Fruit fly (Drosophila melanogaster): ENCODE measurements around the gene CG7091.

CG7091 gene

dm6 chr3R:13014168-13014881 lies 36.5 kb downstream of the CG7091 start (continued):
- TF ChIP-seq CG2678 (tag; optimal IDR thresholded peaks at IDR 0.05) (peak; percentile 20), Fer1 (GFP tag; optimal IDR thresholded peaks at IDR 0.05) (no peak), B-H1 (GFP tag; IDR thresholded peaks at IDR 0.05) (no peak), CG12659 (GFP tag; optimal IDR thresholded peaks at IDR 0.05) (no peak), Stat92E (GFP tag; optimal IDR thresholded peaks at IDR 0.05) (peak in 1 of 3 experiments; percentile 20), cwo (GFP tag; optimal IDR thresholded peaks at IDR 0.05) (peak; percentile 13), pho (GFP tag; optimal IDR thresholded peaks at IDR 0.05) (no peak), CG9797 (GFP tag; optimal IDR thresholded peaks at IDR 0.05) (no peak), slbo (GFP tag; IDR thresholded peaks at IDR 0.05) (peak; percentile 26; the same call in 1 of the 2 replicates), Lpt (GFP tag; optimal IDR thresholded peaks at IDR 0.05) (no peak), dimm (GFP tag; IDR thresholded peaks at IDR 0.05) (no peak), CG12155 (GFP tag; optimal IDR thresholded peaks at IDR 0.05) (no peak), CG13624 (GFP tag; optimal IDR thresholded peaks at IDR 0.05) (peak; percentile 20), CG31441 (GFP tag; IDR thresholded peaks at IDR 0.05) (no peak), wdn (GFP tag; IDR thresholded peaks at IDR 0.05) (no peak), az2 (GFP tag; optimal IDR thresholded peaks at IDR 0.05) (no peak), peb (GFP tag; IDR thresholded peaks at IDR 0.05) (no peak), CG4730 (GFP tag; IDR thresholded peaks at IDR 0.05) (no peak), CG8924 (tag; optimal IDR thresholded peaks at IDR 0.05) (peak; percentile 3), CG15479 (GFP tag; optimal IDR thresholded peaks at IDR 0.05) (no peak), phol (tag; optimal IDR thresholded peaks at IDR 0.05) (peak; percentile 7), ac (GFP tag; optimal IDR thresholded peaks at IDR 0.05) (no peak), Ets97D (GFP tag; optimal IDR thresholded peaks at IDR 0.05) (no peak), aop (GFP tag; IDR thresholded peaks at IDR 0.05) (no peak), CG6175 (GFP tag; IDR thresholded peaks at IDR 0.05) (no peak), D19A (tag; optimal IDR thresholded peaks at IDR 0.05) (peak; percentile 55), CG1603 (tag; optimal IDR thresholded peaks at IDR 0.05) (peak; percentile 33), dmrt99B (tag; optimal IDR thresholded peaks at IDR 0.05) (peak; percentile 27), MTF-1 (GFP tag; optimal IDR thresholded peaks at IDR 0.05; ENCODE audit: borderline replicate concordance) (no peak), Hmx (GFP tag; optimal IDR thresholded peaks at IDR 0.05) (no peak), Sox100B (GFP tag; optimal IDR thresholded peaks at IDR 0.05) (no peak), CG2120 (GFP tag; optimal IDR thresholded peaks at IDR 0.05) (peak; percentile 38), Pdp1 (GFP tag; optimal IDR thresholded peaks at IDR 0.05) (no peak), Med (GFP tag) (peak; percentile 55), Myb (GFP tag; optimal IDR thresholded peaks at IDR 0.05) (no peak), CG2712 (tag; optimal IDR thresholded peaks at IDR 0.05) (peak; percentile 1), da (GFP tag; optimal IDR thresholded peaks at IDR 0.05) (no peak), Doc3 (GFP tag; IDR thresholded peaks at IDR 0.05; ENCODE audit: partially characterized antibody) (no peak), Sox102F (GFP tag; optimal IDR thresholded peaks at IDR 0.05) (peak; percentile 6), CG10543 (GFP tag; optimal IDR thresholded peaks at IDR 0.05) (no peak), lab (GFP tag; optimal IDR thresholded peaks at IDR 0.05) (peak; percentile 5), CG15269 (tag; optimal IDR thresholded peaks at IDR 0.05) (peak; percentile 46), CG7357 (GFP tag; IDR thresholded peaks at IDR 0.05) (no peak), so (GFP tag; IDR thresholded peaks at IDR 0.05) (no peak), Hr78 (GFP tag; optimal IDR thresholded peaks at IDR 0.05) (no peak), CG10431 (GFP tag; optimal IDR thresholded peaks at IDR 0.05) (no peak), CG12104 (GFP tag; optimal IDR thresholded peaks at IDR 0.05) (no peak), sens (GFP tag) (peak; percentile 40), repo (GFP tag; optimal IDR thresholded peaks at IDR 0.05) (no peak)
